Worm (Caenorhabditis elegans) whole organism, L4/young adult: ENCODE results near the gene bath-13.

Experiments used
- W03F9.2 ChIP-seq: fragments of 150-350 bp; optimal IDR thresholded peaks from 2 replicates; lab custom pipeline; 2014; ENCODE audit warnings: missing biosample characterization, missing genetic modification characterization
- dao-5 ChIP-seq: sonication (generic microtip); optimal IDR thresholded peaks from 2 replicates; lab custom pipeline; 2016; ENCODE audit warnings: missing genotype, missing genetic modification characterization, moderate library complexity, missing compliant biosample characterization
- him-1 ChIP-seq: sonication (generic microtip); optimal IDR thresholded peaks from 2 replicates; lab custom pipeline; 2016; ENCODE audit warnings: missing genotype, missing genetic modification reagents, missing genetic modification characterization, missing compliant biosample characterization

DNA sequence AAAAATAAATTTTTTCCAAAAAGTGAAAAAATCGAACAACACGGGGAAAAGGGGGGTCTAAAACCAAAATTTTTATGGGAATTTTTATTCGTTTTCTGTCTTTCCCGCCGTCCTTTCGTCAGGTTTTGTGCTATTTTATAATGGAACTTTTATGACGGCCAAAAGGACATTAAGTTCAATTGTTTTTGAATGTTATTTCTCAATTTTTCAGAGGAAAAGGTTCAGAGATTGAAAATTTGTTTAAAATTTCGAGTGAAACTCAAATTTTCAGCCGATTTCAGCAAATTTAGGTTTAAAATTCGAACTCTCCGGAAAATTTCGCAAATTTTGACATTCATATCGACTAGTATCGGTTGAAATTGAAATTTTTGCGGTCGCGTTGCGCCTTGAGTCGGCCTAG, 42.1 kb upstream of the bath-13 start, which contains the start of gene nep-18:
- TF ChIP-seq him-1 (tag; lab: Kevin White, UChicago) (no peak), W03F9.2 (no peak), dao-5 (no peak)
